Fruit fly (Drosophila melanogaster): Measurements from ENCODE around the gene IleRS.

The IleRS gene

DNA sequence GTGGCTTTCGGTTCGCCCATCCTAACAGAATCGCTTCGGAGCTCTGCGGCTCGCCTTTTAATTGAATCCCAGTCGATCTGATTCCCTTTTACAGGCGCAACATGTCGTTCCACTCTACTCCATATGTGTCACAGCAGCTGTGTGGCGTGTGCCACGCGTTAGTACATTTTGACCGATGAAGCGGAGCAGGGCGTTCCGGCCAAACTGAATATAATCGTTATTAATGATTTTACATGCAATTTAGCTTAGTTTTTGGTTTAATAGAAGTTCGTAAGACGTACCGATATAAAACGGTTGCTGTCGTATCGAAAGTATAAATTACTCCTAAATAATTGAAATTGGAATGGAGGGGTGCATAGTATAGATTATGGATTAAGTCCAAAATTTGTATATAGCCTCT is 21.9 kb upstream of the IleRS start, which contains the start of gene CG11523 (continued):
- TF ChIP-seq Myb (GFP tag; optimal IDR thresholded peaks at IDR 0.05) (peak; percentile 39), CG32772 (GFP tag; IDR thresholded peaks at IDR 0.05) (no peak), zfh1 (GFP tag; IDR thresholded peaks at IDR 0.05) (no peak), Oaz (GFP tag; IDR thresholded peaks at IDR 0.05) (no peak), pho (GFP tag; optimal IDR thresholded peaks at IDR 0.05) (peak; percentile 18), Gug (GFP tag; IDR thresholded peaks at IDR 0.05) (no peak), Sox100B (GFP tag; optimal IDR thresholded peaks at IDR 0.05) (no peak), HmgZ (tag; optimal IDR thresholded peaks at IDR 0.05) (peak; percentile 38), hbn (GFP tag; IDR thresholded peaks at IDR 0.05; ENCODE audit: partially characterized antibody) (0 out of 2 replicates have a peak, but pooled peaks have one; percentile 18), Mrtf (GFP tag; IDR thresholded peaks at IDR 0.05) (no peak), Dek (tag; optimal IDR thresholded peaks at IDR 0.05) (no peak), sc (optimal IDR thresholded peaks at IDR 0.05) (no peak), sc (GFP tag; optimal IDR thresholded peaks at IDR 0.05) (no peak), Fer2 (tag; optimal IDR thresholded peaks at IDR 0.05) (no peak), CG14667 (GFP tag; IDR thresholded peaks at IDR 0.05) (no peak), mld (GFP tag; IDR thresholded peaks at IDR 0.05; ENCODE audit: partially characterized antibody) (no peak), CG12659 (GFP tag; optimal IDR thresholded peaks at IDR 0.05) (peak; percentile 45), CG6689 (GFP tag; IDR thresholded peaks at IDR 0.05) (0 out of 2 replicates have a peak, but pooled peaks have one; percentile 5), tup (GFP tag; optimal IDR thresholded peaks at IDR 0.05) (no peak), CG13424 (tag; optimal IDR thresholded peaks at IDR 0.05) (no peak), CG13123 (GFP tag; optimal IDR thresholded peaks at IDR 0.05) (no peak), CG3065 (GFP tag; optimal IDR thresholded peaks at IDR 0.05) (no peak), CG13624 (GFP tag; optimal IDR thresholded peaks at IDR 0.05) (peak; percentile 22), dati (GFP tag; IDR thresholded peaks at IDR 0.05) (no peak), ranshi (GFP tag; IDR thresholded peaks at IDR 0.05) (0 out of 2 replicates have a peak, but pooled peaks have one; percentile 5), so (GFP tag; IDR thresholded peaks at IDR 0.05) (no peak), ab (GFP tag; optimal IDR thresholded peaks at IDR 0.05) (no peak), CG3838 (GFP tag; optimal IDR thresholded peaks at IDR 0.05) (no peak), CG32767 (GFP tag; IDR thresholded peaks at IDR 0.05) (no peak), Blimp-1 (GFP tag; optimal IDR thresholded peaks at IDR 0.05) (no peak), CG1603 (tag; optimal IDR thresholded peaks at IDR 0.05) (peak; percentile 74), CG10654 (GFP tag; optimal IDR thresholded peaks at IDR 0.05) (no peak), H15 (GFP tag; IDR thresholded peaks at IDR 0.05) (no peak), pfk (GFP tag; optimal IDR thresholded peaks at IDR 0.05) (no peak), pita (GFP tag; optimal IDR thresholded peaks at IDR 0.05) (no peak), ssp (GFP tag; IDR thresholded peaks at IDR 0.05) (no peak), gsb (GFP tag; IDR thresholded peaks at IDR 0.05) (no peak), Hmx (GFP tag; optimal IDR thresholded peaks at IDR 0.05) (no peak), CG17568 (GFP tag; optimal IDR thresholded peaks at IDR 0.05) (no peak), Hey (tag; optimal IDR thresholded peaks at IDR 0.05) (no peak), Adf1 (GFP tag; IDR thresholded peaks at IDR 0.05) (no peak), Taf1 (GFP tag; IDR thresholded peaks at IDR 0.05) (0 out of 2 replicates have a peak, but pooled peaks have one; percentile 18), mirr (GFP tag; optimal IDR thresholded peaks at IDR 0.05) (no peak), CG15011 (GFP tag; optimal IDR thresholded peaks at IDR 0.05) (no peak), B-H2 (GFP tag; optimal IDR thresholded peaks at IDR 0.05) (no peak), CG5953 (GFP tag; IDR thresholded peaks at IDR 0.05) (no peak), phol (tag; optimal IDR thresholded peaks at IDR 0.05) (peak; percentile 62), CG7357 (GFP tag; IDR thresholded peaks at IDR 0.05) (no peak), lmd (GFP tag; IDR thresholded peaks at IDR 0.05) (no peak), CG2875 (GFP tag; optimal IDR thresholded peaks at IDR 0.05) (no peak), Elba2 (GFP tag; optimal IDR thresholded peaks at IDR 0.05) (no peak), gsb-n (tag; optimal IDR thresholded peaks at IDR 0.05) (no peak), cad (GFP tag; optimal IDR thresholded peaks at IDR 0.05) (no peak)

Measured in whole organism, embryonic.